Worm (Caenorhabditis elegans): ENCODE data around the gene B0034.5.

Gene B0034.5

DNA sequence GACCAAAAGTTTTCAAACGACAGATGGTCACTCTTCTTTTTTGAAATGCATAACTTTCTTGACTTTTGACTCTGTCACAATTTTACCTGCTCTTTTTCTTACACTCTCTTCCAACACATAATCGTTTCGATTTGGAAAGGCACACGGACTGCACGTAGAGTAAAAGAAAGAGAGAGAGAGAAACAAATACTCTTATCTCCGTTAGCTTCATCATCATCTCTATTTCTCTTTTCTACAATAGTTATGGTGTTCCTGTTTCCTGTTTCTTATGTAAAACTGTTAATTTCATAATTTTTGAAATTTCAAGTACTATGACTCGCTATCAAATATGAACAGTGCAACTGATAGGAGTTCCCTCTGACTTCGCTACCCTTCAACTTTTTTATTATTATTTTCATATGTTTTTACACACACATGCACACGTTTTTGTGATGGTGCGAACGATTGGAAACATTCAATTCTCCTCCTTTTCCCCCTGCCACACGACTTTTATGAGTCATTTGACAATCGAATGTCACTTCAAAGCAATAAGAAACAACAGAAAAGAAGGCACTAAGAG, 44.6 kb downstream of the B0034.5 start (continued):
- TF ChIP-seq nhr-11 (tag; optimal IDR thresholded peaks at IDR 0.05), result no peak
- no peak for TF ChIP-seq F26F4.8 (GFP tag; conservative IDR thresholded peaks at IDR 0.05)
- TF ChIP-seq php-3 (GFP tag; IDR thresholded peaks at IDR 0.05), result peak; percentile 83
- TF ChIP-seq zfp-2 (tag; optimal IDR thresholded peaks at IDR 0.05), result no peak
- TF ChIP-seq nhr-28 (tag; optimal IDR thresholded peaks at IDR 0.05), result peak; percentile 87

ce11 chrII:5928502-5928901, 46.3 kb downstream of the B0034.5 start, which contains the start of gene egl-44:
Gene egl-44, plus strand, starts transcription at chrII:5928802.
- no peak for TF ChIP-seq daf-8 (GFP tag; IDR thresholded peaks at IDR 0.05)
- TF ChIP-seq aly-2 (tag; optimal IDR thresholded peaks at IDR 0.05), result no peak
- TF ChIP-seq zip-2 (tag; optimal IDR thresholded peaks at IDR 0.05), result no peak
- no peak for TF ChIP-seq nhr-10 (tag; optimal IDR thresholded peaks at IDR 0.05)
- TF ChIP-seq T20F7.1 (GFP tag; optimal IDR thresholded peaks at IDR 0.05), result no peak
- no peak for TF ChIP-seq snpc-1.2 (GFP tag; IDR thresholded peaks at IDR 0.05)
- no peak for TF ChIP-seq R02D3.7 (tag; optimal IDR thresholded peaks at IDR 0.05)
- TF ChIP-seq mxl-2 (GFP tag; conservative IDR thresholded peaks at IDR 0.05), result no peak
- TF ChIP-seq unc-39 (tag; optimal IDR thresholded peaks at IDR 0.05), result no peak
- TF ChIP-seq mdl-1 (tag; optimal IDR thresholded peaks at IDR 0.05), result no peak
- TF ChIP-seq ZK337.2 (GFP tag; IDR thresholded peaks at IDR 0.05), result no peak
- TF ChIP-seq hmg-1.1 (GFP tag; IDR thresholded peaks at IDR 0.05), result no peak
- TF ChIP-seq ztf-11 (tag; optimal IDR thresholded peaks at IDR 0.05), result no peak
- no peak for TF ChIP-seq F26F4.8 (GFP tag; conservative IDR thresholded peaks at IDR 0.05)

Measured in whole organism, L4 larva.